Worm (Caenorhabditis elegans): ENCODE results near the gene spe-26.
A peak's percentile ranks its signal among the peaks of the same experiment; 100 is the strongest.

spe-26 gene

ce11 chrIV:10403193-10404058 lies 11.7 kb upstream of the spe-26 start, which contains the start of gene gpa-7 (continued):
- peak; percentile 28 for TF ChIP-seq lin-13 (GFP tag; optimal IDR thresholded peaks at IDR 0.05)
- TF ChIP-seq nhr-11 (tag; optimal IDR thresholded peaks at IDR 0.05): no peak
- no peak for TF ChIP-seq lin-39 (tag; optimal IDR thresholded peaks at IDR 0.05)
- TF ChIP-seq mdl-1 (tag; optimal IDR thresholded peaks at IDR 0.05): peak; percentile 32 to 35
- TF ChIP-seq nhr-237 (tag; optimal IDR thresholded peaks at IDR 0.05): no peak
- no peak for TF ChIP-seq mab-5 (tag; optimal IDR thresholded peaks at IDR 0.05)
- peak; percentile 25 to 62 for TF ChIP-seq lsy-2 (tag; optimal IDR thresholded peaks at IDR 0.05)
- no peak for TF ChIP-seq elt-1 (tag; optimal IDR thresholded peaks at IDR 0.05)
- TF ChIP-seq nhr-23 (tag; optimal IDR thresholded peaks at IDR 0.05): no peak
- TF ChIP-seq ZK546.5 (tag; optimal IDR thresholded peaks at IDR 0.05): no peak
- peak; percentile 59 for TF ChIP-seq crh-2 (tag; optimal IDR thresholded peaks at IDR 0.05)
- TF ChIP-seq nhr-25 (tag; optimal IDR thresholded peaks at IDR 0.05): no peak
- no peak for TF ChIP-seq elt-3 (tag; optimal IDR thresholded peaks at IDR 0.05)
- no peak for TF ChIP-seq ztf-1 (GFP tag; conservative IDR thresholded peaks at IDR 0.05)
- TF ChIP-seq unc-39 (tag; optimal IDR thresholded peaks at IDR 0.05): no peak
- peak; percentile 82 for TF ChIP-seq sma-9 (GFP tag; optimal IDR thresholded peaks at IDR 0.05)
- TF ChIP-seq sma-9 (tag; optimal IDR thresholded peaks at IDR 0.05): no peak
- TF ChIP-seq dmd-4 (tag; optimal IDR thresholded peaks at IDR 0.05): no peak
- peak; percentile 52 for TF ChIP-seq sem-4 (tag; optimal IDR thresholded peaks at IDR 0.05)
- peak; percentile 85 for TF ChIP-seq zag-1 (tag; optimal IDR thresholded peaks at IDR 0.05)
- no peak for TF ChIP-seq ztf-11 (tag; optimal IDR thresholded peaks at IDR 0.05)
- no peak for TF ChIP-seq sma-3 (GFP tag; optimal IDR thresholded peaks at IDR 0.05)
- no peak for TF ChIP-seq alr-1 (tag; optimal IDR thresholded peaks at IDR 0.05)
- TF ChIP-seq Y55F3AM.14 (GFP tag; optimal IDR thresholded peaks at IDR 0.05): peak; percentile 22
- TF ChIP-seq blmp-1 (tag; optimal IDR thresholded peaks at IDR 0.05; ENCODE audit: insufficient read depth): no peak
- peak; percentile 38 for TF ChIP-seq snpc-4 (tag; optimal IDR thresholded peaks at IDR 0.05)
- peak; percentile 56 for TF ChIP-seq nhr-6 (tag; optimal IDR thresholded peaks at IDR 0.05)

- TF ChIP-seq C34F6.9 (tag; optimal IDR thresholded peaks at IDR 0.05) (peak; percentile 15), gmeb-1 (tag; optimal IDR thresholded peaks at IDR 0.05) (no peak), nhr-6 (tag; optimal IDR thresholded peaks at IDR 0.05) (no peak), peb-1 (tag; optimal IDR thresholded peaks at IDR 0.05) (no peak), unc-55 (GFP tag; optimal IDR thresholded peaks at IDR 0.05) (no peak), nhr-23 (tag; optimal IDR thresholded peaks at IDR 0.05) (no peak), skn-1 (tag; optimal IDR thresholded peaks at IDR 0.05) (no peak), mdl-1 (tag; optimal IDR thresholded peaks at IDR 0.05) (no peak), sem-4 (tag; optimal IDR thresholded peaks at IDR 0.05) (peak; percentile 36), nhr-25 (tag; optimal IDR thresholded peaks at IDR 0.05) (no peak), mbf-1 (tag; optimal IDR thresholded peaks at IDR 0.05) (no peak), lsy-2 (tag; optimal IDR thresholded peaks at IDR 0.05) (peak in 1 of 2 experiments; percentile 6), ztf-11 (tag; optimal IDR thresholded peaks at IDR 0.05) (no peak), sma-9 (GFP tag; optimal IDR thresholded peaks at IDR 0.05) (peak; percentile 13), sma-9 (tag; optimal IDR thresholded peaks at IDR 0.05) (no peak), aly-2 (tag; optimal IDR thresholded peaks at IDR 0.05) (no peak), zag-1 (tag; optimal IDR thresholded peaks at IDR 0.05) (no peak), ztf-1 (GFP tag; conservative IDR thresholded peaks at IDR 0.05) (no peak), blmp-1 (tag; optimal IDR thresholded peaks at IDR 0.05; ENCODE audit: insufficient read depth) (no peak), nhr-11 (tag; optimal IDR thresholded peaks at IDR 0.05) (no peak), lin-13 (GFP tag; optimal IDR thresholded peaks at IDR 0.05) (no peak)
These were observed 6.5 kb upstream of the spe-26 start for ce11 chrIV:10398244-10398643.

- no peak for TF ChIP-seq lin-13 (GFP tag; optimal IDR thresholded peaks at IDR 0.05)
- TF ChIP-seq C34F6.9 (tag; optimal IDR thresholded peaks at IDR 0.05): peak; percentile 3
- no peak for TF ChIP-seq sem-4 (tag; optimal IDR thresholded peaks at IDR 0.05)
These were observed 5.1 kb upstream of the spe-26 start for ce11 chrIV:10396827-10397226.

- no peak for TF ChIP-seq skn-1 (tag; optimal IDR thresholded peaks at IDR 0.05)
- no peak for TF ChIP-seq mab-5 (tag; optimal IDR thresholded peaks at IDR 0.05)
- no peak for TF ChIP-seq fos-1 (tag; optimal IDR thresholded peaks at IDR 0.05)
- no peak for TF ChIP-seq alr-1 (tag; optimal IDR thresholded peaks at IDR 0.05)
- no peak for TF ChIP-seq nhr-11 (tag; optimal IDR thresholded peaks at IDR 0.05)
- TF ChIP-seq lsy-2 (tag; optimal IDR thresholded peaks at IDR 0.05): no peak
- TF ChIP-seq elt-1 (tag; optimal IDR thresholded peaks at IDR 0.05): no peak
- no peak for TF ChIP-seq zag-1 (tag; optimal IDR thresholded peaks at IDR 0.05)
- TF ChIP-seq crh-2 (tag; optimal IDR thresholded peaks at IDR 0.05): no peak
- TF ChIP-seq mdl-1 (tag; optimal IDR thresholded peaks at IDR 0.05): no peak
- no peak for TF ChIP-seq R02D3.7 (tag; optimal IDR thresholded peaks at IDR 0.05)
- no peak for TF ChIP-seq nhr-25 (tag; optimal IDR thresholded peaks at IDR 0.05)
- TF ChIP-seq lin-13 (GFP tag; optimal IDR thresholded peaks at IDR 0.05): no peak
- no peak for TF ChIP-seq nhr-12 (tag; optimal IDR thresholded peaks at IDR 0.05)
- no peak for TF ChIP-seq gmeb-1 (tag; optimal IDR thresholded peaks at IDR 0.05)
These were observed 3.1 kb upstream of the spe-26 start, which contains the start of gene R10H10.4 for ce11 chrIV:10394858-10395257. R10H10.4 (minus strand) TSS chrIV:10394958.
